Fruit fly (Drosophila melanogaster) Kc167 (cell line): ENCODE data around the gene CG3604.

ENCODE experiments used
- Myc ChIP-seq: fragments of >200 bp; optimal IDR thresholded peaks from 2 replicates; lab custom pipeline; 2017; ENCODE audit warnings: missing external identifiers
- ttk ChIP-seq: sonication (Bioruptor generic); optimal IDR thresholded peaks from 2 replicates; lab custom pipeline; 2017; ENCODE audit warnings: missing external identifiers

- TF ChIP-seq ttk (lab: Kevin White, UChicago) (no peak), Myc (lab: Kevin White, UChicago) (no peak)
Observed at dm6 chr2L:3706963-3707362, 9.3 kb upstream of the CG3604 start, which contains the start of gene CG31777.
